Fruit fly (Drosophila melanogaster) Kc167 (cell line): ENCODE data around the gene Hex-t2.

Experiments used
- Myc ChIP-seq: fragments of >200 bp; optimal IDR thresholded peaks from 2 replicates; lab custom pipeline; 2017; ENCODE audit warnings: missing external identifiers
- Sin3A ChIP-seq: fragments of >200 bp; optimal IDR thresholded peaks from 2 replicates; lab custom pipeline; 2018; ENCODE audit warnings: missing external identifiers
- h ChIP-seq: fragments of >200 bp; optimal IDR thresholded peaks from 3 replicates; lab custom pipeline; 2018; ENCODE audit warnings: missing external identifiers
- insv ChIP-seq: fragments of >200 bp; optimal IDR thresholded peaks from 3 replicates; lab custom pipeline; 2018; ENCODE audit warnings: missing external identifiers
- psq ChIP-seq: fragments of >200 bp; optimal IDR thresholded peaks from 2 replicates; lab custom pipeline; 2017; ENCODE audit warnings: missing external identifiers
- ttk ChIP-seq: sonication (Bioruptor generic); optimal IDR thresholded peaks from 2 replicates; lab custom pipeline; 2017; ENCODE audit warnings: missing external identifiers

Gene Hex-t2

dm6 chr3R:26450371-26450770 is at the start of gene Hex-t2:
Gene Hex-t2 (plus strand): TSS chr3R:26450671.
- TF ChIP-seq h (lab: Kevin White, UChicago) (no peak), insv (lab: Kevin White, UChicago) (no peak), ttk (lab: Kevin White, UChicago) (no peak), Sin3A (no peak), psq (lab: Kevin White, UChicago) (no peak), Myc (lab: Kevin White, UChicago) (no peak)

DNA sequence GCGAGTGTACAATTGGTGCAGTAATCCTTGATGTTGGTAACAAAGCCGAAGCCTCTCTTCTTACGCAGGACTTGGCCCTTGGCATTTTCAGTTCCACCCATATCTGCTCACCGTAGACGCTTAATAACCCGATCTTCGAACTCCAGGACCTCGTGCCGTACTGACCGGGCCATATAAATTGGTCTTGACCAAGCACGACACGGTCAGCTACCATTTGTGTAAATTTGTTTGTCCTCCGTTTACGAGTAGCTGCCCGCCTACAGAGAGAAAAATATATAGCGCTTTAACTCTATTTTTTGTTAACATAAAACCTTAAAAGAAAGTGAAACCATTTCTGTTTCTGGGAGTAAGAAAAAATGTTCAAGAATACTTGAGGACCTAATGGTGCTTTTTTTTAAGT is 46.9 kb upstream of the Hex-t2 start, which contains the start of gene ppk15:
ppk15 (minus strand) TSS at position 101 of the 400 bp plus-strand sequence.
- no peak for TF ChIP-seq insv (lab: Kevin White, UChicago)
- no peak for TF ChIP-seq h (lab: Kevin White, UChicago)
- TF ChIP-seq Myc (lab: Kevin White, UChicago), result no peak
- no peak for TF ChIP-seq psq (lab: Kevin White, UChicago)
- no peak for TF ChIP-seq Sin3A
- no peak for TF ChIP-seq ttk (lab: Kevin White, UChicago)

DNA sequence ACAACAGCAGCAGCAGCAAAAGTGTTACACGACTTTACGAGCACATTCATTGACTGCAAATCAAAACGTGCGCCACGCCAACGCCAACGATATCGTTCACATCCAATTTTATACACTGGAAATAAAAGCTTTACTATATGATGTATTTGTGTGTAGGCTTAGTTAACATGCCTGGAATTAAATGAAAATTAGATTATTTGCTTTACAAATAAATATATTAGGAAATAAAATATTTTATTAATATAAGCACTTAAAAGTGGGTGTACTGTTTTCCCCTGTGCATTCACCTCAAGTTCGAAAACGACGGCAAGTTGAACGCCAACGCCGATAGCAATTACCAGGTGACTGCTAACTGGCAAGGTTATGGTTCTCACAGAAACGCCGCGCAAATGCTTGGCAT is 40.7 kb upstream of the Hex-t2 start:
- no peak for TF ChIP-seq ttk (lab: Kevin White, UChicago)
- TF ChIP-seq h (lab: Kevin White, UChicago), result no peak
- no peak for TF ChIP-seq Sin3A
- TF ChIP-seq Myc (lab: Kevin White, UChicago), result no peak
- TF ChIP-seq insv (lab: Kevin White, UChicago), result no peak
- no peak for TF ChIP-seq psq (lab: Kevin White, UChicago)

dm6 chr3R:26413788-26414187 is 36.7 kb upstream of the Hex-t2 start, which contains the start of gene Ald2:
Gene Ald2 (plus strand): TSS chr3R:26414088.
- TF ChIP-seq ttk (lab: Kevin White, UChicago) (no peak), Myc (lab: Kevin White, UChicago) (no peak), insv (lab: Kevin White, UChicago) (no peak), h (lab: Kevin White, UChicago) (no peak), Sin3A (no peak), psq (lab: Kevin White, UChicago) (no peak)

dm6 chr3R:26425005-26425404 is 25.5 kb upstream of the Hex-t2 start, which contains the start of gene CG6503:
Gene CG6503 (minus strand): TSS chr3R:26425105.
- TF ChIP-seq insv (lab: Kevin White, UChicago) (no peak), Sin3A (no peak), ttk (lab: Kevin White, UChicago) (no peak), h (lab: Kevin White, UChicago) (no peak), Myc (lab: Kevin White, UChicago) (no peak), psq (lab: Kevin White, UChicago) (no peak)

- no peak for TF ChIP-seq psq (lab: Kevin White, UChicago)
- TF ChIP-seq Myc (lab: Kevin White, UChicago), result no peak
- no peak for TF ChIP-seq ttk (lab: Kevin White, UChicago)
- TF ChIP-seq insv (lab: Kevin White, UChicago), result no peak
- no peak for TF ChIP-seq Sin3A
- no peak for TF ChIP-seq h (lab: Kevin White, UChicago)
Measured at dm6 chr3R:26425681-26426080, 24.8 kb upstream of the Hex-t2 start, which contains the start of gene CG34291. Gene CG34291 (minus strand): TSS chr3R:26425781.

DNA sequence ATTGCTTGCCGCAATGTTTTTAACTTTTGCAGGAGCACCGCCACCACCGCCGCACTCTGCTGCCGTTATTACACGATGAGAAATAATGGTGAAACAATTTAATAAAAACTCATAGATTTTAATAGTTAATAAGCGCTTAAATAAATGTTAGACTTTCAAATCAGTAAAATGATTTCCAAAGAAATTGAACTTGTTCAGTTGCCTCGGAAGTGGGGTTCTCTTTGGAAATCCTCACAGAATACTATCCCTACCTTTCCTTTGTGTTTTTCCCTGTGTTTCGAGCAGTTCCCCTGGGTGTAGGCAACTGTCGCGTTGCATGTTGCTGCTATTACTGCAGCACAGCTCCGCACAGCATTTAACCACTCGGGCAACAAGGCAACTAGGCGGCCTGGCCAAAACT is 22.3 kb upstream of the Hex-t2 start:
- no peak for TF ChIP-seq insv (lab: Kevin White, UChicago)
- TF ChIP-seq psq (lab: Kevin White, UChicago), result no peak
- TF ChIP-seq ttk (lab: Kevin White, UChicago), result no peak
- TF ChIP-seq Sin3A, result no peak
- no peak for TF ChIP-seq h (lab: Kevin White, UChicago)
- no peak for TF ChIP-seq Myc (lab: Kevin White, UChicago)

- TF ChIP-seq ttk (lab: Kevin White, UChicago) (no peak), Sin3A (no peak), psq (lab: Kevin White, UChicago) (no peak), insv (lab: Kevin White, UChicago) (no peak), Myc (lab: Kevin White, UChicago) (no peak), h (lab: Kevin White, UChicago) (no peak)
Measured at dm6 chr3R:26429619-26430018, 20.9 kb upstream of the Hex-t2 start.

- TF ChIP-seq ttk (lab: Kevin White, UChicago) (no peak), psq (lab: Kevin White, UChicago) (no peak), Myc (lab: Kevin White, UChicago) (no peak), insv (lab: Kevin White, UChicago) (no peak), h (lab: Kevin White, UChicago) (no peak), Sin3A (no peak)
Measured at dm6 chr3R:26432526-26432925, 17.9 kb upstream of the Hex-t2 start.

DNA sequence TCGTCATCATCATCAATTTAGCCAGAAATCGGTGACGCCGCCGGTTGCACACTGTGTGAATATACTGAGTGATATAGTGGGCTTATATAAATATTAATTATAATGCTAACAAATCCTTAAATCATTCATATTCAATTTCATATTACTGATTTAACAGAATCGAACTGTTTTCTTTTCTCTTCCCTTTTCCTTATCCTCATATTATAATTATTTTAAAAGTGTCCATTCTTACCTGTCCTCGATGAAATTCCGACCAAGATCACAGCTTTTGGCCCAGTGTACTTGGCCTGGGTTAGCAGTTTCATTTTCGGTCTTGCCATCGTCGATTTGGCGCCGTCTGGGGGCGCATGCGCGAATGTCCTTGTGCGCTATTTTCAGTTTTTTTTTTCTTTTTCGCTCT is 17.5 kb upstream of the Hex-t2 start:
- TF ChIP-seq psq (lab: Kevin White, UChicago) (no peak), Sin3A (no peak), h (lab: Kevin White, UChicago) (no peak), ttk (lab: Kevin White, UChicago) (no peak), Myc (lab: Kevin White, UChicago) (no peak), insv (lab: Kevin White, UChicago) (no peak)

dm6 chr3R:26433743-26434142 is 16.7 kb upstream of the Hex-t2 start:
- TF ChIP-seq h (lab: Kevin White, UChicago), result no peak
- no peak for TF ChIP-seq Sin3A
- no peak for TF ChIP-seq insv (lab: Kevin White, UChicago)
- no peak for TF ChIP-seq ttk (lab: Kevin White, UChicago)
- TF ChIP-seq psq (lab: Kevin White, UChicago), result no peak
- TF ChIP-seq Myc (lab: Kevin White, UChicago), result no peak

DNA sequence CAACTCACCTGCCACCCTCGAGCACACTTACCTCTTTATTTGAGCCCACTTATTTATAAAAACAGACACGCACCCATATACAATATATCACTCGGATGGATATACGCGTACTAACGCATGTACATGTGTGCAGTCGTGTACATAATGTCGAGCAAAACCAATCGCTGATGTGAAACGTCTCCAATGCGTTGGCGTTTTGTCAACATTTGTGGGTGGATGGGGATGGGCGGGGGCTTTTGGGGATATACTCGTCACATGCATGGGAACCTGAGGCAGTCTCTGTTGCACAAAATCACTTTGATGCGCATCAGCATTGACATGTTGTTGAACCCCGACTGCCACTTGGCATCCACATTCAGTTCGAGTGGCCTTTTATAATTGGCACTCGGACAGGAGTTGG is 14.5 kb upstream of the Hex-t2 start:
- TF ChIP-seq psq (lab: Kevin White, UChicago) (no peak), h (lab: Kevin White, UChicago) (no peak), insv (lab: Kevin White, UChicago) (no peak), Myc (lab: Kevin White, UChicago) (no peak), ttk (lab: Kevin White, UChicago) (no peak), Sin3A (no peak)
